Worm (Caenorhabditis elegans) whole organism, late embryonic: ENCODE measurements around the gene Y24F12A.1.

Experiments
- C08G9.2 ChIP-seq: sonication (generic microtip); optimal IDR thresholded peaks from 2 replicates; lab custom pipeline; 2016; ENCODE audit warnings: mild to moderate bottlenecking, missing genetic modification characterization, moderate library complexity, missing compliant biosample characterization
- F13H6.1 ChIP-seq: sonication (generic microtip); optimal IDR thresholded peaks from 2 replicates; lab custom pipeline; 2016; ENCODE audit warnings: missing genetic modification characterization, missing compliant biosample characterization
- K02D7.2 ChIP-seq: sonication (generic microtip); optimal IDR thresholded peaks from 2 replicates; lab custom pipeline; 2017; ENCODE audit warnings: mild to moderate bottlenecking, missing genetic modification characterization, missing compliant biosample characterization
- Y22D7AL.16 ChIP-seq: sonication (generic microtip); optimal IDR thresholded peaks from 2 replicates; lab custom pipeline; 2016; ENCODE audit warnings: missing genetic modification characterization, missing compliant biosample characterization
- ceh-18 ChIP-seq: sonication (generic microtip); optimal IDR thresholded peaks from 2 replicates; lab custom pipeline; 2016; ENCODE audit warnings: missing genetic modification characterization, missing compliant biosample characterization
- ceh-19 ChIP-seq: fragments of 200-800 bp; sonication (Bioruptor generic); optimal IDR thresholded peaks from 2 replicates; lab custom pipeline; 2018; ENCODE audit warnings: mild to moderate bottlenecking, missing genetic modification characterization, missing compliant biosample characterization
- ceh-22 ChIP-seq: sonication (generic microtip); optimal IDR thresholded peaks from 2 replicates; lab custom pipeline; 2017; ENCODE audit warnings: missing biosample characterization, missing genetic modification characterization
- ceh-30 ChIP-seq: fragments of 150-350 bp; optimal IDR thresholded peaks from 2 replicates; lab custom pipeline; 2014; ENCODE audit warnings: missing biosample characterization, missing genetic modification characterization
- ceh-31 ChIP-seq: sonication (generic microtip); optimal IDR thresholded peaks from 2 replicates; lab custom pipeline; 2016; ENCODE audit warnings: missing genetic modification characterization, missing compliant biosample characterization
- ceh-34 ChIP-seq: sonication (generic microtip); optimal IDR thresholded peaks from 2 replicates; lab custom pipeline; 2016; ENCODE audit warnings: mild to moderate bottlenecking, missing genetic modification characterization, missing compliant biosample characterization
- ceh-9 ChIP-seq: sonication (generic microtip); optimal IDR thresholded peaks from 2 replicates; lab custom pipeline; 2016; ENCODE audit warnings: mild to moderate bottlenecking, missing genetic modification characterization, inconsistent platforms, missing compliant biosample characterization
- che-1 ChIP-seq: sonication (generic microtip); optimal IDR thresholded peaks from 2 replicates; lab custom pipeline; 2016; ENCODE audit warnings: mild to moderate bottlenecking, missing genetic modification characterization, missing compliant biosample characterization
- dmd-4 ChIP-seq: sonication (generic microtip); optimal IDR thresholded peaks from 2 replicates; lab custom pipeline; 2016; ENCODE audit warnings: borderline replicate concordance, missing genetic modification characterization, missing compliant biosample characterization
- elt-2 ChIP-seq: sonication (generic microtip); optimal IDR thresholded peaks from 2 replicates; lab custom pipeline; 2016; ENCODE audit warnings: missing genetic modification reagents, missing genetic modification characterization, missing compliant biosample characterization
- ets-4 ChIP-seq: sonication (generic microtip); optimal IDR thresholded peaks from 2 replicates; lab custom pipeline; 2016; ENCODE audit warnings: missing genetic modification characterization, missing compliant biosample characterization
- gmeb-2 ChIP-seq: sonication (generic microtip); optimal IDR thresholded peaks from 2 replicates; lab custom pipeline; 2016; ENCODE audit warnings: missing genetic modification characterization, inconsistent platforms, missing compliant biosample characterization
- hlh-15 ChIP-seq: sonication (generic microtip); optimal IDR thresholded peaks from 2 replicates; lab custom pipeline; 2016; ENCODE audit warnings: missing genetic modification characterization, missing compliant biosample characterization
- hlh-30 ChIP-seq: sonication (generic microtip); optimal IDR thresholded peaks from 2 replicates; lab custom pipeline; 2017; ENCODE audit warnings: antibody characterized with exemption, missing genetic modification characterization, missing compliant biosample characterization; ENCODE audit not compliant: insufficient read depth
- mec-3 ChIP-seq: sonication (generic microtip); optimal IDR thresholded peaks from 2 replicates; lab custom pipeline; 2016; ENCODE audit warnings: borderline replicate concordance, missing genetic modification characterization, missing compliant biosample characterization
- nfya-1 ChIP-seq: sonication (generic microtip); optimal IDR thresholded peaks from 2 replicates; lab custom pipeline; 2017; ENCODE audit warnings: missing genetic modification characterization, mild to moderate bottlenecking, missing compliant biosample characterization, antibody characterized with exemption, moderate library complexity
- nhr-11 ChIP-seq: fragments of 150-350 bp; optimal IDR thresholded peaks from 2 replicates; lab custom pipeline; 2014; ENCODE audit warnings: missing biosample characterization, missing genetic modification characterization
- nhr-232 ChIP-seq: sonication (generic microtip); optimal IDR thresholded peaks from 2 replicates; lab custom pipeline; 2016; ENCODE audit warnings: missing genetic modification characterization, missing compliant biosample characterization
- pag-3 ChIP-seq: sonication (generic microtip); optimal IDR thresholded peaks from 2 replicates; lab custom pipeline; 2016; ENCODE audit warnings: missing compliant biosample characterization, missing genetic modification characterization, borderline replicate concordance
- pax-1 ChIP-seq: fragments of 150-350 bp; optimal IDR thresholded peaks from 2 replicates; lab custom pipeline; 2014; ENCODE audit warnings: missing biosample characterization, missing genetic modification characterization
- pha-2 ChIP-seq: sonication (generic microtip); optimal IDR thresholded peaks from 2 replicates; lab custom pipeline; 2017; ENCODE audit warnings: mild to moderate bottlenecking, missing genetic modification characterization, missing compliant biosample characterization
- pha-4 ChIP-seq: fragments of 150-350 bp; optimal IDR thresholded peaks from 2 replicates; lab custom pipeline; 2018; ENCODE audit warnings: missing biosample characterization, missing genetic modification reagents, missing genetic modification characterization
- rnt-1 ChIP-seq: sonication (generic microtip); optimal IDR thresholded peaks from 2 replicates; lab custom pipeline; 2016; ENCODE audit warnings: missing genetic modification characterization, missing compliant biosample characterization
- sdc-2 ChIP-seq: sonication (generic microtip); optimal IDR thresholded peaks from 2 replicates; lab custom pipeline; 2016; ENCODE audit warnings: missing genotype, missing genetic modification characterization, missing compliant biosample characterization
- sox-2 ChIP-seq: fragments of 200-800 bp; sonication (Bioruptor generic); IDR thresholded peaks from 2 replicates; pipeline ENCODE4 v1.3.6; 2022; ENCODE audit warnings: missing genetic modification reagents, missing genetic modification characterization, missing compliant biosample characterization
- syd-9 ChIP-seq: sonication (generic microtip); optimal IDR thresholded peaks from 2 replicates; lab custom pipeline; 2016; ENCODE audit warnings: mild to moderate bottlenecking, missing genetic modification characterization, moderate library complexity, missing compliant biosample characterization
- unc-3 ChIP-seq, 2 experiments: fragments of 200-800 bp in 1 of 2; sonication (Bioruptor generic) in 1 of 2; sonication (generic microtip) in 1 of 2; conservative IDR thresholded peaks in 1 of 2; optimal IDR thresholded peaks in 1 of 2; 2 replicates each; pipeline versions ENCODE4 v1.3.6 to Lab custom; 2016 to 2022; ENCODE audit warnings: missing compliant biosample characterization in 2 of 2, missing genetic modification characterization in 2 of 2, missing genetic modification reagents in 1 of 2
- unc-55 ChIP-seq: sonication (generic microtip); optimal IDR thresholded peaks from 2 replicates; lab custom pipeline; 2017; ENCODE audit warnings: missing biosample characterization, missing genetic modification reagents, missing genetic modification characterization
- unc-86 ChIP-seq: sonication (generic microtip); optimal IDR thresholded peaks from 2 replicates; lab custom pipeline; 2016; ENCODE audit warnings: missing genetic modification characterization, missing compliant biosample characterization

The Y24F12A.1 gene

ce11 chrIV:11571374-11571839 is 33.6 kb upstream of the Y24F12A.1 start:
- TF ChIP-seq hlh-15 (tag; lab: Kevin White, UChicago), result no peak
- peak; percentile 53 for TF ChIP-seq unc-55 (GFP tag; lab: Kevin White, UChicago)
- no peak for TF ChIP-seq dmd-4 (tag; lab: Kevin White, UChicago)
- TF ChIP-seq F13H6.1 (tag; lab: Kevin White, UChicago), result no peak
- TF ChIP-seq mec-3 (tag; lab: Kevin White, UChicago), result no peak
- TF ChIP-seq ceh-19 (GFP tag; lab: Kevin White, UChicago), result no peak
- peak; percentile 11 for TF ChIP-seq nfya-1 (tag; lab: Kevin White, UChicago)
- TF ChIP-seq ceh-31 (tag; lab: Kevin White, UChicago), result no peak
- no peak for TF ChIP-seq pax-1 (tag; lab: Kevin White, UChicago)
- peak; percentile 6 for TF ChIP-seq rnt-1
- no peak for TF ChIP-seq ceh-34
- TF ChIP-seq ceh-18 (tag; lab: Kevin White, UChicago), result peak; percentile 14

ce11 chrIV:11572524-11572923 is 32.5 kb upstream of the Y24F12A.1 start:
- TF ChIP-seq gmeb-2 (tag; lab: Kevin White, UChicago) (no peak), ceh-18 (tag; lab: Kevin White, UChicago) (peak; percentile 11)
- TF ChIP-seq, all 69 proteins: peak for 1

ce11 chrIV:11574331-11574730 is 30.7 kb upstream of the Y24F12A.1 start:
- TF ChIP-seq ceh-9 (tag; lab: Kevin White, UChicago) (no peak), ceh-30 (tag; lab: Kevin White, UChicago) (no peak), ceh-22 (tag; lab: Kevin White, UChicago) (no peak), nhr-11 (tag; lab: Kevin White, UChicago) (no peak), K02D7.2 (tag; lab: Kevin White, UChicago) (no peak), hlh-30 (tag; lab: Kevin White, UChicago) (no peak), pag-3 (no peak), Y22D7AL.16 (no peak), C08G9.2 (no peak), elt-2 (tag; lab: Kevin White, UChicago) (no peak), pax-1 (tag; lab: Kevin White, UChicago) (no peak), syd-9 (tag; lab: Kevin White, UChicago) (no peak), sox-2 (GFP tag; lab: Robert Waterston, UW) (no peak), unc-86 (no peak), unc-3 (GFP tag; conservative IDR thresholded peaks at IDR 0.05; lab: Robert Waterston, UW) (no peak), unc-3 (tag; optimal IDR thresholded peaks at IDR 0.05; lab: Kevin White, UChicago) (no peak), che-1 (tag; lab: Kevin White, UChicago) (no peak), pha-4 (tag; lab: Kevin White, UChicago) (no peak), hlh-15 (tag; lab: Kevin White, UChicago) (no peak), ets-4 (tag; lab: Kevin White, UChicago) (no peak), nhr-232 (no peak)
- TF ChIP-seq, all 69 proteins: peak for 0

ce11 chrIV:11578492-11578891 is 26.6 kb upstream of the Y24F12A.1 start, which contains the start of gene rib-1:
Gene rib-1 (plus strand): TSS chrIV:11578792.
- no peak for TF ChIP-seq sdc-2 (tag; lab: Kevin White, UChicago)
- no peak for TF ChIP-seq pha-2 (tag; lab: Kevin White, UChicago)
- no peak for TF ChIP-seq ceh-22 (tag; lab: Kevin White, UChicago)
